Worm (Caenorhabditis elegans) whole organism, early embryonic: ENCODE results near the gene F58G6.7.

Experiments
- B0310.2 ChIP-seq: sonication (generic microtip); optimal IDR thresholded peaks from 2 replicates; lab custom pipeline; 2016; ENCODE audit warnings: mild to moderate bottlenecking, missing genetic modification characterization, missing compliant biosample characterization
- F13C5.2 ChIP-seq: sonication (generic microtip); optimal IDR thresholded peaks from 2 replicates; lab custom pipeline; 2017; ENCODE audit warnings: mild to moderate bottlenecking, missing genetic modification characterization, inconsistent platforms, missing compliant biosample characterization
- aly-1 ChIP-seq: sonication (generic microtip); optimal IDR thresholded peaks from 2 replicates; lab custom pipeline; 2016; ENCODE audit warnings: missing genetic modification characterization, missing compliant biosample characterization
- ama-1 ChIP-seq: fragments of 150-350 bp; optimal IDR thresholded peaks from 2 replicates; lab custom pipeline; 2014
- ceh-13 ChIP-seq: fragments of 200-800 bp; sonication (Bioruptor generic); optimal IDR thresholded peaks from 2 replicates; lab custom pipeline; 2018; ENCODE audit warnings: mild to moderate bottlenecking, missing genetic modification characterization, missing compliant biosample characterization
- ceh-36 ChIP-seq: sonication (generic microtip); optimal IDR thresholded peaks from 2 replicates; lab custom pipeline; 2016; ENCODE audit warnings: missing genetic modification characterization, inconsistent platforms, missing compliant biosample characterization
- hmbx-1 ChIP-seq: sonication (generic microtip); optimal IDR thresholded peaks from 2 replicates; lab custom pipeline; 2016; ENCODE audit warnings: mild to moderate bottlenecking, missing genetic modification characterization, missing compliant biosample characterization
- hmg-4 ChIP-seq: fragments of 200-800 bp; sonication (Bioruptor generic); optimal IDR thresholded peaks from 2 replicates; lab custom pipeline; 2018; ENCODE audit warnings: mild to moderate bottlenecking, missing genetic modification characterization, missing compliant biosample characterization
- hnd-1 ChIP-seq: sonication (generic microtip); optimal IDR thresholded peaks from 2 replicates; lab custom pipeline; 2016; ENCODE audit warnings: missing genetic modification characterization, missing compliant biosample characterization
- scrt-1 ChIP-seq: fragments of 200-800 bp; sonication (Bioruptor generic); IDR thresholded peaks from 2 replicates; pipeline ENCODE4 v1.3.6; 2022; ENCODE audit warnings: missing genetic modification characterization, missing compliant biosample characterization
- sea-1 ChIP-seq: fragments of 200-800 bp; sonication (Bioruptor generic); conservative IDR thresholded peaks from 2 replicates; pipeline ENCODE4 v1.3.6; 2022; ENCODE audit warnings: missing genetic modification characterization, missing compliant biosample characterization
- tbx-11 ChIP-seq: fragments of 200-800 bp; sonication (Bioruptor generic); IDR thresholded peaks from 2 replicates; pipeline ENCODE4 v1.3.6; 2022; ENCODE audit warnings: missing genetic modification characterization, missing compliant biosample characterization
- tbx-37 ChIP-seq: fragments of 200-800 bp; sonication (Bioruptor generic); conservative IDR thresholded peaks from 2 replicates; pipeline ENCODE4 v1.3.6; 2022; ENCODE audit warnings: missing genetic modification reagents, missing genetic modification characterization, missing compliant biosample characterization
- tra-4 ChIP-seq: sonication (generic microtip); optimal IDR thresholded peaks from 2 replicates; lab custom pipeline; 2017; ENCODE audit warnings: missing genetic modification characterization, missing compliant biosample characterization

ce11 chrIV:9613072-9613590 is 41.0 kb upstream of the F58G6.7 start:
- TF ChIP-seq tra-4 = no peak
- no peak for TF ChIP-seq ceh-13 (GFP tag; lab: Kevin White, UChicago)
- TF ChIP-seq ama-1 (lab: Kevin White, UChicago) = no peak
- no peak for TF ChIP-seq scrt-1 (GFP tag; lab: Robert Waterston, UW)
- TF ChIP-seq tbx-37 (GFP tag; lab: Robert Waterston, UW) = no peak
- TF ChIP-seq B0310.2 (tag; lab: Kevin White, UChicago) = no peak
- TF ChIP-seq sea-1 (GFP tag; lab: Robert Waterston, UW) = no peak
- TF ChIP-seq ceh-36 = no peak
- TF ChIP-seq tbx-11 (GFP tag; lab: Robert Waterston, UW) = no peak
- TF ChIP-seq hnd-1 = no peak
- no peak for TF ChIP-seq hmg-4 (GFP tag; lab: Kevin White, UChicago)
- no peak for TF ChIP-seq F13C5.2
- no peak for TF ChIP-seq aly-1 (tag; lab: Kevin White, UChicago)
- TF ChIP-seq hmbx-1 = no peak
